Worm (Caenorhabditis elegans) whole organism, L1 larva: ENCODE measurements around the gene Y75B8A.7.

Experiments
- C04F5.9 ChIP-seq: sonication (generic microtip); optimal IDR thresholded peaks from 2 replicates; lab custom pipeline; 2016; ENCODE audit warnings: missing genetic modification characterization, missing compliant biosample characterization
- C16A3.4 ChIP-seq: fragments of 150-350 bp; optimal IDR thresholded peaks from 2 replicates; lab custom pipeline; 2014; ENCODE audit warnings: missing biosample characterization, missing genetic modification characterization
- Y116A8C.19 ChIP-seq: sonication (generic microtip); optimal IDR thresholded peaks from 2 replicates; lab custom pipeline; 2016; ENCODE audit warnings: missing compliant biosample characterization, missing genetic modification characterization, borderline replicate concordance
- alr-1 ChIP-seq: fragments of 200-800 bp; sonication (Bioruptor generic); optimal IDR thresholded peaks from 2 replicates; lab custom pipeline; 2018; ENCODE audit warnings: borderline replicate concordance, mild to moderate bottlenecking, missing genetic modification characterization, missing compliant biosample characterization
- ama-1 ChIP-seq: fragments of 150-350 bp; optimal IDR thresholded peaks from 2 replicates; lab custom pipeline; 2014
- ceh-63 ChIP-seq: fragments of 200-800 bp; sonication (Bioruptor generic); optimal IDR thresholded peaks from 2 replicates; lab custom pipeline; 2018; ENCODE audit warnings: mild to moderate bottlenecking, missing genetic modification characterization, missing compliant biosample characterization
- ceh-82 ChIP-seq, 3 experiments: fragments of 150-350 bp in 1 of 3; sonication (generic microtip) in 2 of 3; optimal IDR thresholded peaks; 2 replicates each; lab custom pipeline; 2014 to 2017; ENCODE audit warnings: missing biosample characterization in 3 of 3, missing genetic modification characterization in 3 of 3
- ces-1 ChIP-seq: fragments of 150-350 bp; optimal IDR thresholded peaks from 2 replicates; lab custom pipeline; 2014; ENCODE audit warnings: missing biosample characterization, missing genetic modification reagents, missing genetic modification characterization
- efl-1 ChIP-seq, 4 experiments: fragments of 150-350 bp; optimal IDR thresholded peaks in 3 of 4; peaks in 1 of 4; 1 replicate in 1 of 4; 2 replicates in 3 of 4; lab custom pipeline; 2014; ENCODE audit warnings: missing biosample characterization in 2 of 4, missing genetic modification characterization in 2 of 4, missing genetic modification reagents in 2 of 4
- egl-13 ChIP-seq: sonication (generic microtip); optimal IDR thresholded peaks from 2 replicates; lab custom pipeline; 2016; ENCODE audit warnings: missing genotype, missing genetic modification reagents, missing genetic modification characterization, missing compliant biosample characterization
- egl-27 ChIP-seq, 2 experiments: fragments of 150-350 bp in 1 of 2; sonication (generic microtip); optimal IDR thresholded peaks; 3 replicates each; lab custom pipeline; 2017 to 2018; ENCODE audit warnings: missing biosample characterization in 2 of 2, missing genetic modification characterization in 2 of 2, missing genetic modification reagents in 2 of 2
- elt-2 ChIP-seq: sonication (generic microtip); optimal IDR thresholded peaks from 2 replicates; lab custom pipeline; 2016; ENCODE audit warnings: missing genetic modification characterization, mild to moderate bottlenecking, inconsistent platforms, missing compliant biosample characterization, missing genetic modification reagents
- fkh-8 ChIP-seq: sonication (generic microtip); optimal IDR thresholded peaks from 2 replicates; lab custom pipeline; 2016; ENCODE audit warnings: mild to moderate bottlenecking, missing genetic modification characterization, missing compliant biosample characterization
- irx-1 ChIP-seq: sonication (generic microtip); optimal IDR thresholded peaks from 2 replicates; lab custom pipeline; 2016; ENCODE audit warnings: missing genetic modification characterization, missing compliant biosample characterization
- lin-14 ChIP-seq: fragments of 200-800 bp; sonication (Bioruptor generic); optimal IDR thresholded peaks from 2 replicates; lab custom pipeline; 2018; ENCODE audit warnings: mild to moderate bottlenecking, missing genetic modification characterization, moderate library complexity, missing compliant biosample characterization
- lin-15B ChIP-seq: fragments of 150-350 bp; sonication (generic microtip); optimal IDR thresholded peaks from 3 replicates; lab custom pipeline; 2014; ENCODE audit warnings: missing biosample characterization, missing genetic modification characterization
- lir-3 ChIP-seq: sonication (generic microtip); optimal IDR thresholded peaks from 2 replicates; lab custom pipeline; 2016; ENCODE audit warnings: mild to moderate bottlenecking, missing genetic modification characterization, moderate library complexity, missing compliant biosample characterization; ENCODE audit not compliant: poor library complexity
- mep-1 ChIP-seq: fragments of 150-350 bp; optimal IDR thresholded peaks from 2 replicates; lab custom pipeline; 2014; ENCODE audit warnings: missing biosample characterization, missing genetic modification characterization
- nhr-12 ChIP-seq: sonication (generic microtip); optimal IDR thresholded peaks from 2 replicates; lab custom pipeline; 2017; ENCODE audit warnings: missing biosample characterization, missing genetic modification characterization
- nhr-20 ChIP-seq: sonication (generic microtip); optimal IDR thresholded peaks from 2 replicates; lab custom pipeline; 2016; ENCODE audit warnings: mild to moderate bottlenecking, missing genetic modification characterization, missing compliant biosample characterization
- nhr-28 ChIP-seq: fragments of 150-350 bp; optimal IDR thresholded peaks from 2 replicates; lab custom pipeline; 2014; ENCODE audit warnings: missing biosample characterization, missing genetic modification characterization
- nhr-71 ChIP-seq: sonication (generic microtip); optimal IDR thresholded peaks from 2 replicates; lab custom pipeline; 2016; ENCODE audit warnings: mild to moderate bottlenecking, missing genetic modification characterization, moderate library complexity, missing compliant biosample characterization
- nhr-76 ChIP-seq: sonication (generic microtip); optimal IDR thresholded peaks from 2 replicates; lab custom pipeline; 2017; ENCODE audit warnings: missing biosample characterization, missing genetic modification characterization
- nhr-77 ChIP-seq: fragments of 150-350 bp; optimal IDR thresholded peaks from 2 replicates; lab custom pipeline; 2014; ENCODE audit warnings: missing biosample characterization, missing genetic modification characterization
- nhr-85 ChIP-seq: sonication (generic microtip); peaks from one replicate; lab custom pipeline; 2016; ENCODE audit warnings: missing genetic modification characterization, inconsistent platforms, missing compliant biosample characterization
- nhr-90 ChIP-seq: sonication (generic microtip); optimal IDR thresholded peaks from 2 replicates; lab custom pipeline; 2016; ENCODE audit warnings: mild to moderate bottlenecking, missing genetic modification characterization, missing compliant biosample characterization; ENCODE audit not compliant: poor library complexity
- snpc-4 ChIP-seq: fragments of 150-350 bp; optimal IDR thresholded peaks from 2 replicates; lab custom pipeline; 2014; ENCODE audit warnings: missing biosample characterization, missing genetic modification characterization
- sup-37 ChIP-seq: fragments of 200-800 bp; sonication (Bioruptor generic); optimal IDR thresholded peaks from 2 replicates; lab custom pipeline; 2018; ENCODE audit warnings: mild to moderate bottlenecking, missing genetic modification characterization, missing compliant biosample characterization
- swsn-7 ChIP-seq: sonication (generic microtip); optimal IDR thresholded peaks from 2 replicates; lab custom pipeline; 2016; ENCODE audit warnings: missing genetic modification characterization, missing compliant biosample characterization
- unc-130 ChIP-seq: fragments of 150-350 bp; optimal IDR thresholded peaks from 2 replicates; lab custom pipeline; 2017; ENCODE audit warnings: missing biosample characterization, missing genetic modification characterization, inconsistent platforms
- unc-30 ChIP-seq: sonication (generic microtip); optimal IDR thresholded peaks from 2 replicates; lab custom pipeline; 2017; ENCODE audit warnings: missing biosample characterization, missing genetic modification characterization
- unc-98 ChIP-seq: fragments of 200-800 bp; sonication (Bioruptor generic); IDR thresholded peaks from 2 replicates; pipeline ENCODE4 v1.3.6; 2022; ENCODE audit warnings: missing genetic modification characterization, missing compliant biosample characterization
- xbp-1 ChIP-seq: sonication (generic microtip); optimal IDR thresholded peaks from 2 replicates; lab custom pipeline; 2016; ENCODE audit warnings: missing genetic modification characterization, missing compliant biosample characterization
- zag-1 ChIP-seq: fragments of 150-350 bp; optimal IDR thresholded peaks from 2 replicates; lab custom pipeline; 2014; ENCODE audit warnings: missing biosample characterization, missing genetic modification characterization
- zip-4 ChIP-seq: fragments of 200-800 bp; sonication (Bioruptor generic); optimal IDR thresholded peaks from 2 replicates; lab custom pipeline; 2018; ENCODE audit warnings: mild to moderate bottlenecking, missing genetic modification characterization, moderate library complexity, missing compliant biosample characterization
- ztf-11 ChIP-seq, 2 experiments: sonication (generic microtip); optimal IDR thresholded peaks; 2 replicates each; lab custom pipeline; 2016 to 2017; ENCODE audit warnings: missing genetic modification characterization in 2 of 2, missing biosample characterization in 1 of 2, missing compliant biosample characterization in 1 of 2

The Y75B8A.7 gene

DNA sequence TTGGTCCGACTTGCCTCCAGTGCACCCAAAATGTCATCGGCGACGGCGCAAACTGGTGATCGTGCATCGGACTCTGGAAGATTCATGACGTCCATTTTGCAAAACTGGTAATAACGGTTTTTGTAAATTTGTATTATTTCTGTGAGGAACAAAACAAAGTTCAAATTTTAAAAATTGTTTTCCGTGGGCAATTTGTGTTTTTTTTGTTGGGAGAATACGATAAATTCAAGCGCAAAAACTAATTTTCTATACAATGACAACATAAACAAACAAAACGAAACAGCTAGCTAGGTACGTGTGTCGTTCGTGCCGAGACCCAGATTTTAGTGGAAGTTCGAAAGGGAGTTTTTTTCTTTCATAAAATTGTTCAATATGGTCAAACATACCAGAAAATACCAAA, 30.2 kb downstream of the Y75B8A.7 start, which contains the start of gene Y75B8A.10:
TSS of gene Y75B8A.10 (minus strand) at position 101 of the 400 bp plus-strand sequence.
- TF ChIP-seq zag-1 (tag; lab: Kevin White, UChicago) (no peak), egl-13 (no peak), mep-1 (tag; lab: Kevin White, UChicago) (no peak), ceh-82 (tag; optimal IDR thresholded peaks at IDR 0.05; lab: Kevin White, UChicago) (no peak), swsn-7 (tag; lab: Kevin White, UChicago) (no peak), nhr-71 (tag; lab: Kevin White, UChicago) (no peak)

ce11 chrIII:12186111-12186510, 33.4 kb downstream of the Y75B8A.7 start, which contains the start of gene lury-1:
TSS of gene lury-1 (plus strand) at chrIII:12186411.
- TF ChIP-seq ceh-63 (GFP tag; lab: Kevin White, UChicago) (no peak), irx-1 (tag; lab: Kevin White, UChicago) (no peak), C04F5.9 (tag; lab: Kevin White, UChicago) (no peak), nhr-20 (tag; lab: Kevin White, UChicago) (no peak), lin-14 (GFP tag; lab: Kevin White, UChicago) (no peak), egl-27 (tag; optimal IDR thresholded peaks at IDR 0.05; lab: Kevin White, UChicago) (no peak), alr-1 (no peak), nhr-71 (tag; lab: Kevin White, UChicago) (no peak), lin-15B (tag; lab: Kevin White, UChicago) (no peak), C16A3.4 (tag; lab: Kevin White, UChicago) (no peak), snpc-4 (tag; lab: Kevin White, UChicago) (no peak), nhr-28 (tag; lab: Kevin White, UChicago) (no peak), nhr-12 (tag; lab: Kevin White, UChicago) (no peak), nhr-85 (no peak), nhr-76 (tag; lab: Kevin White, UChicago) (no peak), unc-30 (tag; lab: Kevin White, UChicago) (no peak), zip-4 (GFP tag; lab: Kevin White, UChicago) (no peak), Y116A8C.19 (tag; lab: Kevin White, UChicago) (no peak), unc-98 (GFP tag; lab: Robert Waterston, UW) (no peak), nhr-90 (tag; lab: Kevin White, UChicago) (no peak)

ce11 chrIII:12188236-12188635, 35.5 kb downstream of the Y75B8A.7 start:
- TF ChIP-seq efl-1 (optimal IDR thresholded peaks at IDR 0.05; lab: Kevin White, UChicago): no peak
- TF ChIP-seq efl-1 (GFP tag; optimal IDR thresholded peaks at IDR 0.05 in 1 of 2; lab: Kevin White, UChicago): peak in 1 of 2 experiments; percentile 62
- peak; percentile 3 for TF ChIP-seq elt-2 (tag; lab: Kevin White, UChicago)
- no peak for TF ChIP-seq fkh-8 (tag; lab: Kevin White, UChicago)
- TF ChIP-seq ama-1: no peak

ce11 chrIII:12194190-12194589, 41.5 kb downstream of the Y75B8A.7 start, which contains the start of gene Y75B8A.44:
TSS of gene Y75B8A.44 (plus strand) at chrIII:12194490.
- no peak for TF ChIP-seq unc-130 (tag; lab: Kevin White, UChicago)
- no peak for TF ChIP-seq sup-37 (GFP tag; lab: Kevin White, UChicago)
- TF ChIP-seq ces-1 (GFP tag; lab: Kevin White, UChicago): no peak
- TF ChIP-seq egl-27 (tag; optimal IDR thresholded peaks at IDR 0.05; lab: Kevin White, UChicago): no peak
- TF ChIP-seq xbp-1 (tag; lab: Kevin White, UChicago): no peak
- TF ChIP-seq nhr-77: no peak
- TF ChIP-seq, all 84 proteins: peak for 0

ce11 chrIII:12195991-12196390, 43.3 kb downstream of the Y75B8A.7 start:
- no peak for TF ChIP-seq nhr-28 (tag; lab: Kevin White, UChicago)
- no peak for TF ChIP-seq unc-98 (GFP tag; lab: Robert Waterston, UW)
- no peak for TF ChIP-seq zag-1 (tag; lab: Kevin White, UChicago)
- no peak for TF ChIP-seq ztf-11 (tag; optimal IDR thresholded peaks at IDR 0.05; lab: Kevin White, UChicago)
- no peak for TF ChIP-seq Y116A8C.19 (tag; lab: Kevin White, UChicago)
- no peak for TF ChIP-seq lir-3 (tag; lab: Kevin White, UChicago)
